Fruit fly (Drosophila melanogaster) whole organism, embryonic: Measurements from ENCODE around the gene CG1640.

ENCODE experiments used
- BtbVII ChIP-seq: fragments of 200-800 bp; sonication (Bioruptor generic); optimal IDR thresholded peaks from 3 replicates; lab custom pipeline; 2017; ENCODE audit warnings: missing biosample characterization, mild to moderate bottlenecking, missing genetic modification characterization
- CG10147 ChIP-seq: fragments of 200-800 bp; sonication (Bioruptor generic); optimal IDR thresholded peaks from 2 replicates; lab custom pipeline; 2019; ENCODE audit warnings: missing biosample characterization, mild to moderate bottlenecking, missing genetic modification characterization, moderate library complexity
- CG10267 ChIP-seq: fragments of 200-800 bp; sonication (Bioruptor generic); optimal IDR thresholded peaks from 2 replicates; lab custom pipeline; 2018; ENCODE audit warnings: missing biosample characterization, mild to moderate bottlenecking, missing genetic modification characterization, moderate library complexity
- CG10654 ChIP-seq: fragments of 200-800 bp; sonication (Bioruptor generic); optimal IDR thresholded peaks from 2 replicates; lab custom pipeline; 2016; ENCODE audit warnings: missing biosample characterization, missing genetic modification characterization
- CG10979 ChIP-seq: fragments of 200-800 bp; sonication (Bioruptor generic); optimal IDR thresholded peaks from 2 replicates; lab custom pipeline; 2018; ENCODE audit warnings: missing biosample characterization, mild to moderate bottlenecking, missing genetic modification characterization, moderate library complexity
- CG12071 ChIP-seq: fragments of 200-800 bp; sonication (Bioruptor generic); optimal IDR thresholded peaks from 3 replicates; lab custom pipeline; 2018; ENCODE audit warnings: missing biosample characterization, mild to moderate bottlenecking, missing genetic modification characterization
- CG12769 ChIP-seq: fragments of 200-800 bp; sonication (Bioruptor generic); optimal IDR thresholded peaks from 2 replicates; lab custom pipeline; 2019; ENCODE audit warnings: missing biosample characterization, mild to moderate bottlenecking, missing genetic modification characterization, moderate library complexity
- CG13775 ChIP-seq: fragments of 200-800 bp; sonication (Bioruptor generic); optimal IDR thresholded peaks from 3 replicates; lab custom pipeline; 2017; ENCODE audit warnings: missing biosample characterization, mild to moderate bottlenecking, missing genetic modification characterization
- CG14441 ChIP-seq: fragments of 200-800 bp; sonication (Bioruptor generic); IDR thresholded peaks from 2 replicates; pipeline ENCODE4 v1.3.6; 2022; ENCODE audit warnings: missing biosample characterization, missing genetic modification characterization
- CG15514 ChIP-seq: fragments of 200-800 bp; sonication (Bioruptor generic); optimal IDR thresholded peaks from 3 replicates; lab custom pipeline; 2017; ENCODE audit warnings: missing biosample characterization, missing genetic modification characterization, mild to moderate bottlenecking, moderate library complexity, missing genetic modification reagents
- CG17361 ChIP-seq: fragments of 200-800 bp; sonication (Bioruptor generic); IDR thresholded peaks from 3 replicates; pipeline ENCODE4 v1.3.6; 2022; ENCODE audit warnings: missing biosample characterization, missing genetic modification characterization
- CG17568 ChIP-seq: fragments of 200-800 bp; sonication (Bioruptor generic); optimal IDR thresholded peaks from 2 replicates; lab custom pipeline; 2018; ENCODE audit warnings: missing biosample characterization, mild to moderate bottlenecking, missing genetic modification characterization, moderate library complexity
- CG17912 ChIP-seq: fragments of 200-800 bp; sonication (Bioruptor generic); optimal IDR thresholded peaks from 2 replicates; lab custom pipeline; 2018; ENCODE audit warnings: missing biosample characterization, mild to moderate bottlenecking, missing genetic modification characterization
- CG33557 ChIP-seq: fragments of 200-800 bp; sonication (Bioruptor generic); optimal IDR thresholded peaks from 2 replicates; lab custom pipeline; 2019; ENCODE audit warnings: missing biosample characterization, mild to moderate bottlenecking, missing genetic modification characterization, moderate library complexity
- CG3407 ChIP-seq: fragments of 200-800 bp; sonication (Bioruptor generic); optimal IDR thresholded peaks from 2 replicates; lab custom pipeline; 2018; ENCODE audit warnings: missing biosample characterization, mild to moderate bottlenecking, missing genetic modification characterization
- CG5953 ChIP-seq: fragments of 200-800 bp; sonication (Bioruptor generic); IDR thresholded peaks from 2 replicates; pipeline ENCODE4 v1.3.6; 2022; ENCODE audit warnings: missing biosample characterization, missing genetic modification characterization
- CG6813 ChIP-seq: fragments of 200-800 bp; sonication (Bioruptor generic); optimal IDR thresholded peaks from 2 replicates; lab custom pipeline; 2017; ENCODE audit warnings: missing biosample characterization, missing genetic modification characterization, mild to moderate bottlenecking, moderate library complexity, missing genetic modification reagents
- CG7357 ChIP-seq: fragments of 200-800 bp; sonication (Bioruptor generic); IDR thresholded peaks from 3 replicates; pipeline ENCODE4 v1.3.6; 2022; ENCODE audit warnings: missing biosample characterization, missing genetic modification characterization
- CG7745 ChIP-seq: fragments of 200-800 bp; sonication (Bioruptor generic); optimal IDR thresholded peaks from 2 replicates; lab custom pipeline; 2018; ENCODE audit warnings: missing biosample characterization, mild to moderate bottlenecking, missing genetic modification characterization, moderate library complexity
- CG8290 ChIP-seq, 3 experiments: fragments of 200-800 bp; sonication (Bioruptor generic); optimal IDR thresholded peaks; 2 replicates each; lab custom pipeline; 2016 to 2019; ENCODE audit warnings: missing biosample characterization in 3 of 3, missing genetic modification characterization in 3 of 3, mild to moderate bottlenecking in 2 of 3, moderate library complexity in 1 of 3
- CG8359 ChIP-seq: fragments of 200-800 bp; sonication (Bioruptor generic); optimal IDR thresholded peaks from 2 replicates; lab custom pipeline; 2017; ENCODE audit warnings: missing biosample characterization, mild to moderate bottlenecking, missing genetic modification characterization, borderline replicate concordance
- CG9215 ChIP-seq: fragments of 200-800 bp; sonication (Bioruptor generic); IDR thresholded peaks from 2 replicates; pipeline ENCODE4 v1.3.6; 2022; ENCODE audit warnings: missing biosample characterization, missing genetic modification characterization
- CoRest ChIP-seq: fragments of 200-800 bp; sonication (Bioruptor generic); optimal IDR thresholded peaks from 3 replicates; lab custom pipeline; 2018; ENCODE audit warnings: missing biosample characterization, mild to moderate bottlenecking, missing genetic modification characterization, moderate library complexity
- Dip3 ChIP-seq: fragments of 200-800 bp; sonication (Bioruptor generic); optimal IDR thresholded peaks from 3 replicates; lab custom pipeline; 2016; ENCODE audit warnings: missing biosample characterization, missing genetic modification characterization
- Fer1 ChIP-seq: fragments of 200-800 bp; sonication (Bioruptor generic); optimal IDR thresholded peaks from 2 replicates; lab custom pipeline; 2017; ENCODE audit warnings: missing biosample characterization, mild to moderate bottlenecking, missing genetic modification characterization
- HLH3B ChIP-seq: fragments of 200-800 bp; sonication (Bioruptor generic); IDR thresholded peaks from 2 replicates; pipeline ENCODE4 v1.3.6; 2022; ENCODE audit warnings: missing biosample characterization, missing genetic modification characterization
- HmgD ChIP-seq: fragments of 200-800 bp; sonication (Bioruptor generic); optimal IDR thresholded peaks from 3 replicates; lab custom pipeline; 2016; ENCODE audit warnings: missing biosample characterization, missing genetic modification characterization
- Hmr ChIP-seq: fragments of 200-800 bp; sonication (Bioruptor generic); optimal IDR thresholded peaks from 3 replicates; lab custom pipeline; 2017; ENCODE audit warnings: mild to moderate bottlenecking, missing biosample characterization, missing genetic modification reagents, missing genetic modification characterization
- Side ChIP-seq: fragments of 200-800 bp; sonication (Bioruptor generic); optimal IDR thresholded peaks from 2 replicates; lab custom pipeline; 2016; ENCODE audit warnings: missing biosample characterization, missing genetic modification characterization
- Six4 ChIP-seq: fragments of 200-800 bp; sonication (Bioruptor generic); optimal IDR thresholded peaks from 2 replicates; lab custom pipeline; 2016; ENCODE audit warnings: missing biosample characterization, missing genetic modification characterization
- Sox102F ChIP-seq: fragments of 200-800 bp; sonication (Bioruptor generic); optimal IDR thresholded peaks from 2 replicates; lab custom pipeline; 2018; ENCODE audit warnings: missing biosample characterization, mild to moderate bottlenecking, missing genetic modification characterization, moderate library complexity
- Spps ChIP-seq: fragments of 200-800 bp; sonication (Bioruptor generic); optimal IDR thresholded peaks from 2 replicates; lab custom pipeline; 2018; ENCODE audit warnings: missing biosample characterization, mild to moderate bottlenecking, missing genetic modification characterization
- Vsx1 ChIP-seq: fragments of 200-800 bp; sonication (Bioruptor generic); optimal IDR thresholded peaks from 2 replicates; lab custom pipeline; 2017; ENCODE audit warnings: missing biosample characterization, mild to moderate bottlenecking, missing genetic modification characterization, missing genetic modification reagents
- br ChIP-seq: fragments of >200 bp; optimal IDR thresholded peaks from 2 replicates; lab custom pipeline; 2017
- da ChIP-seq: fragments of 200-800 bp; sonication (Bioruptor generic); optimal IDR thresholded peaks from 2 replicates; lab custom pipeline; 2016; ENCODE audit warnings: missing biosample characterization, missing genetic modification characterization
- dati ChIP-seq: fragments of 200-800 bp; sonication (Bioruptor generic); IDR thresholded peaks from 2 replicates; pipeline ENCODE4 v1.3.6; 2022; ENCODE audit warnings: missing biosample characterization, missing genetic modification characterization
- dmrt99B ChIP-seq: fragments of 200-800 bp; sonication (Bioruptor generic); optimal IDR thresholded peaks from 2 replicates; lab custom pipeline; 2018; ENCODE audit warnings: missing biosample characterization, mild to moderate bottlenecking, missing genetic modification characterization, moderate library complexity
- fru ChIP-seq: fragments of >200 bp; optimal IDR thresholded peaks from 2 replicates; lab custom pipeline; 2017
- gcm2 ChIP-seq: fragments of 200-800 bp; sonication (Bioruptor generic); optimal IDR thresholded peaks from 2 replicates; lab custom pipeline; 2016; ENCODE audit warnings: missing biosample characterization, missing genetic modification characterization
- gro ChIP-seq: fragments of 200-800 bp; sonication (Bioruptor generic); optimal IDR thresholded peaks from 2 replicates; lab custom pipeline; 2016; ENCODE audit warnings: missing biosample characterization, missing genetic modification characterization
- jumu ChIP-seq: fragments of 200-800 bp; sonication (Bioruptor generic); optimal IDR thresholded peaks from 3 replicates; lab custom pipeline; 2016; ENCODE audit warnings: missing biosample characterization, missing genetic modification characterization
- maf-S ChIP-seq: fragments of 200-800 bp; sonication (Bioruptor generic); optimal IDR thresholded peaks from 2 replicates; lab custom pipeline; 2016; ENCODE audit warnings: missing biosample characterization, missing genetic modification characterization
- nmo ChIP-seq: fragments of 200-800 bp; sonication (Bioruptor generic); optimal IDR thresholded peaks from 2 replicates; lab custom pipeline; 2018; ENCODE audit warnings: missing biosample characterization, mild to moderate bottlenecking, missing genetic modification characterization, moderate library complexity
- prd ChIP-seq, 3 experiments: fragments of >200 bp in 2 of 3; fragments of 200-800 bp in 1 of 3; sonication (Bioruptor generic) in 1 of 3; optimal IDR thresholded peaks in 2 of 3; IDR thresholded peaks in 1 of 3; 2 replicates in 2 of 3; 3 replicates in 1 of 3; pipeline versions ENCODE4 v1.3.6 to Lab custom; 2017 to 2022; ENCODE audit warnings: missing biosample characterization in 1 of 3, missing genetic modification characterization in 1 of 3
- pros ChIP-seq: fragments of 200-800 bp; sonication (Bioruptor generic); optimal IDR thresholded peaks from 3 replicates; lab custom pipeline; 2019; ENCODE audit warnings: missing biosample characterization, mild to moderate bottlenecking, missing genetic modification characterization, moderate library complexity
- stwl ChIP-seq: fragments of 200-800 bp; sonication (Bioruptor generic); optimal IDR thresholded peaks from 3 replicates; lab custom pipeline; 2018; ENCODE audit warnings: missing biosample characterization, mild to moderate bottlenecking, missing genetic modification characterization, moderate library complexity
- wor ChIP-seq: fragments of 200-800 bp; sonication (Bioruptor generic); IDR thresholded peaks from 2 replicates; pipeline ENCODE4 v1.3.6; 2022; ENCODE audit warnings: missing biosample characterization, missing genetic modification characterization

The CG1640 gene

DNA sequence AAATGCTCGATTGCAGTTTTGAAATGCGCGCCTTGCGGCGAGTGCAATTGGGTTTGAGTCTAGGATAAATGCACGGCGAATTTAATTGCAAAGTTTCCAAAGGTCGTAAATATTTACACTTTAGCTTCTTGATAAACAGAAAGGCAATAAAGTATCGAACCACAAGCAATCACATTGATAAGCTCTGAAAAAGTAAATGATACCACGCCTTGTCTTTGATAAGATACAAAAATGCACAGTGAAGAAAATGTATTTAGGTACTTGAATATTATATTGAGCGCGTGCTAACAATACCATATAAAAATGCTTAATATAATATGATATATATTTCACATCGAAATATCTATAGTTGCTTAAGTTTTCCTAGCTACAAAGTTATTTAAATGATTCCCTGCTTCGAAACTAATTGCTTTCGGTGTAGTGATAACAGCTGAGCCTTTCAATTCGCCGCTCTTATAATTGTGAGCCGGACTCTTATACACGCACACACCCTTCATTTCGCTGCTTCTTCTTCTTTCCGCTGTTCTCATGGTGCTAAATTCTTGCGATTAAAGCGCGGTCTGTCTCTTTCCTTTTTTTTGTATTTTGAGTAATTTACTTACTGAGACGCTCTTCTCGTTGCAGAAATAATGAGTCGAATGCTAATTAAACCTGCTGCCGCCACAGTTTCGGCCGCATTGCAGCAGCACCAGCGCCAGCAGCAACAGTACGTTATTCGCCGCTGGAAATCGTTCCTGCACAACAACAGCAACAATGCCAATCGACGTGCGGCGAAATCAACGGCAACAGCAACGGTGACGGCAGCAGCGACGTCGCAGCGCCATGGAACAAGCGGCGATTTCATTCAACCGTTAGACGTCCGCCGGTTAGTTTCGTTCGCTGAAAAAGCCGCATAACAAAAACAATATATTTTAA, 3.1 kb downstream of the CG1640 start (continued):
- TF ChIP-seq CG10979 (tag; lab: Kevin White, UChicago) (peak; percentile 81), Vsx1 (GFP tag; lab: Kevin White, UChicago) (peak; percentile 58), CG12071 (GFP tag; lab: Kevin White, UChicago) (peak; percentile 73), CG17568 (GFP tag; lab: Kevin White, UChicago) (peak; percentile 84), nmo (GFP tag; lab: Kevin White, UChicago) (peak; percentile 86), CoRest (tag; lab: Kevin White, UChicago) (peak; percentile 89), CG15514 (GFP tag; lab: Kevin White, UChicago) (peak; percentile 59), Dip3 (peak; percentile 23), wor (GFP tag; lab: Robert Waterston, UW) (peak; percentile 68), CG3407 (GFP tag; lab: Kevin White, UChicago) (peak; percentile 82), stwl (tag; lab: Kevin White, UChicago) (peak; percentile 10), CG8359 (GFP tag; lab: Kevin White, UChicago) (no peak), CG10267 (tag; lab: Kevin White, UChicago) (peak; percentile 84), HLH3B (GFP tag; lab: Robert Waterston, UW) (peak; percentile 79), Fer1 (GFP tag; lab: Kevin White, UChicago) (peak; percentile 86), jumu (GFP tag; lab: Kevin White, UChicago) (no peak), fru (lab: Kevin White, UChicago) (no peak), dmrt99B (peak; percentile 84), gro (GFP tag; lab: Kevin White, UChicago) (peak; percentile 74), prd (optimal IDR thresholded peaks at IDR 0.05; lab: Kevin White, UChicago) (no peak), prd (GFP tag; IDR thresholded peaks at IDR 0.05; lab: Robert Waterston, UW) (peak; percentile 82), CG33557 (GFP tag; lab: Kevin White, UChicago) (peak; percentile 59), BtbVII (GFP tag; lab: Kevin White, UChicago) (peak; percentile 80), CG9215 (GFP tag; lab: Robert Waterston, UW) (peak; percentile 72), CG17912 (GFP tag; lab: Kevin White, UChicago) (no peak), Sox102F (GFP tag; lab: Kevin White, UChicago) (peak; percentile 89), pros (GFP tag; lab: Kevin White, UChicago) (peak; percentile 62), CG5953 (peak; percentile 67; the same call in 1 of the 2 replicates), CG7745 (no peak), CG17361 (peak; percentile 92), maf-S (GFP tag; lab: Kevin White, UChicago) (peak; percentile 38), CG6813 (peak; percentile 76), Side (GFP tag; lab: Kevin White, UChicago) (no peak), CG8290 (GFP tag; optimal IDR thresholded peaks at IDR 0.05; lab: Kevin White, UChicago) (peak; percentile 36), CG8290 (tag; optimal IDR thresholded peaks at IDR 0.05; lab: Kevin White, UChicago) (peak in 1 of 2 experiments; percentile 63), CG10654 (GFP tag; lab: Kevin White, UChicago) (peak; percentile 80), Hmr (peak; percentile 89), HmgD (GFP tag; lab: Kevin White, UChicago) (no peak), br (lab: Kevin White, UChicago) (no peak), CG14441 (GFP tag; lab: Robert Waterston, UW) (peak; percentile 86), da (GFP tag; lab: Kevin White, UChicago) (no peak), CG7357 (GFP tag; lab: Robert Waterston, UW) (peak; percentile 61; the same call in 1 of the 3 replicates), Spps (tag; lab: Kevin White, UChicago) (peak; percentile 62), Six4 (peak; percentile 77), dati (GFP tag; lab: Robert Waterston, UW) (0 out of 2 replicates have a peak, but pooled peaks have one; percentile 2), gcm2 (GFP tag; lab: Kevin White, UChicago) (peak; percentile 67), CG13775 (peak; percentile 81), CG10147 (GFP tag; lab: Kevin White, UChicago) (peak; percentile 70), CG12769 (tag; lab: Kevin White, UChicago) (peak; percentile 23)
